Fruit fly (Drosophila melanogaster) whole organism, wandering third instar larva: ENCODE results near the gene CG34299.

ENCODE experiments used
- Abd-B ChIP-seq: fragments of >200 bp; optimal IDR thresholded peaks from 2 replicates; lab custom pipeline; 2017; ENCODE audit warnings: missing biosample characterization, missing genetic modification characterization
- CG32264 ChIP-seq: fragments of 200-800 bp; sonication (Bioruptor generic); optimal IDR thresholded peaks from 2 replicates; lab custom pipeline; 2016; ENCODE audit warnings: missing biosample characterization, missing genetic modification characterization
- CG9705 ChIP-seq: fragments of 200-800 bp; sonication (Bioruptor generic); optimal IDR thresholded peaks from 2 replicates; lab custom pipeline; 2018; ENCODE audit warnings: missing biosample characterization, mild to moderate bottlenecking, missing genetic modification characterization
- CrebA ChIP-seq: fragments of 200-800 bp; sonication (Bioruptor generic); optimal IDR thresholded peaks from 2 replicates; lab custom pipeline; 2016; ENCODE audit warnings: missing biosample characterization, mild to moderate bottlenecking, missing genetic modification characterization, borderline replicate concordance
- Dfd ChIP-seq: fragments of >200 bp; optimal IDR thresholded peaks from 2 replicates; lab custom pipeline; 2017; ENCODE audit warnings: missing biosample characterization, missing genetic modification characterization
- Dif ChIP-seq: fragments of 200-275, 200-300 bp; sonication (Bioruptor generic); optimal IDR thresholded peaks from 2 replicates; lab custom pipeline; 2018; ENCODE audit warnings: missing biosample characterization, missing genetic modification characterization; ENCODE audit not compliant: partially characterized antibody
- GATAd ChIP-seq: sonication (Bioruptor generic); optimal IDR thresholded peaks from 2 replicates; lab custom pipeline; 2016; ENCODE audit warnings: missing biosample characterization, missing genetic modification characterization
- HLH106 ChIP-seq: fragments of 200-800 bp; optimal IDR thresholded peaks from 3 replicates; lab custom pipeline; 2019; ENCODE audit warnings: missing biosample characterization, mild to moderate bottlenecking, missing genetic modification characterization, moderate library complexity
- Hnf4 ChIP-seq: fragments of 200-800 bp; sonication (Bioruptor generic); optimal IDR thresholded peaks from 2 replicates; lab custom pipeline; 2016; ENCODE audit warnings: missing biosample characterization, mild to moderate bottlenecking, missing genetic modification characterization
- Hr78 ChIP-seq: fragments of >200 bp; optimal IDR thresholded peaks from 2 replicates; lab custom pipeline; 2017; ENCODE audit warnings: missing biosample characterization, missing genetic modification characterization
- Hr83 ChIP-seq: fragments of 200-300 bp; sonication (Bioruptor generic); optimal IDR thresholded peaks from 2 replicates; lab custom pipeline; 2016; ENCODE audit warnings: missing biosample characterization, mild to moderate bottlenecking, missing genetic modification characterization, moderate library complexity; ENCODE audit not compliant: poor library complexity, severe bottlenecking
- Jra ChIP-seq: sonication (Bioruptor generic); optimal IDR thresholded peaks from 2 replicates; lab custom pipeline; 2016; ENCODE audit warnings: missing biosample characterization, missing genetic modification characterization
- Mio ChIP-seq: sonication (Bioruptor generic); optimal IDR thresholded peaks from 2 replicates; lab custom pipeline; 2016; ENCODE audit warnings: missing biosample characterization, missing genetic modification characterization
- Myc ChIP-seq: fragments of >200 bp; optimal IDR thresholded peaks from 2 replicates; lab custom pipeline; 2017
- N ChIP-seq: fragments of >200 bp; optimal IDR thresholded peaks from 2 replicates; lab custom pipeline; 2018; ENCODE audit warnings: missing biosample characterization, missing external identifiers, missing genetic modification characterization
- OdsH ChIP-seq: fragments of 200-800 bp; sonication (Bioruptor generic); optimal IDR thresholded peaks from 2 replicates; lab custom pipeline; 2016; ENCODE audit warnings: missing biosample characterization, mild to moderate bottlenecking, missing genetic modification characterization
- Rel ChIP-seq, 2 experiments: fragments of 200-800 bp; sonication (Bioruptor generic) in 1 of 2; optimal IDR thresholded peaks; 2 replicates in 1 of 2; 3 replicates in 1 of 2; lab custom pipeline; 2016 to 2019; ENCODE audit warnings: mild to moderate bottlenecking in 2 of 2, missing biosample characterization in 2 of 2, missing genetic modification characterization in 2 of 2, moderate library complexity in 1 of 2
- Sp1 ChIP-seq: fragments of 200-800 bp; sonication (Bioruptor generic); optimal IDR thresholded peaks from 3 replicates; lab custom pipeline; 2019; ENCODE audit warnings: missing biosample characterization, mild to moderate bottlenecking, missing genetic modification characterization, moderate library complexity
- Vsx2 ChIP-seq: fragments of 200-300, 225-300 bp; sonication (Bioruptor generic); optimal IDR thresholded peaks from 2 replicates; lab custom pipeline; 2018; ENCODE audit warnings: missing biosample characterization, missing genetic modification characterization; ENCODE audit not compliant: partially characterized antibody
- br ChIP-seq: fragments of 200-800 bp; sonication (Bioruptor generic); optimal IDR thresholded peaks from 2 replicates; lab custom pipeline; 2016; ENCODE audit warnings: missing biosample characterization, missing genetic modification characterization
- brk ChIP-seq: fragments of 200-800 bp; sonication (Bioruptor generic); optimal IDR thresholded peaks from 2 replicates; lab custom pipeline; 2016; ENCODE audit warnings: missing biosample characterization, mild to moderate bottlenecking, missing genetic modification characterization
- dl ChIP-seq, 2 experiments: fragments of 175-275, 200-275 bp in 1 of 2; fragments of 200-275 bp in 1 of 2; sonication (Bioruptor generic); optimal IDR thresholded peaks; lab custom pipeline; 2018; ENCODE audit warnings: mild to moderate bottlenecking in 2 of 2, missing biosample characterization in 2 of 2, missing genetic modification characterization in 2 of 2, moderate library complexity in 2 of 2; ENCODE audit not compliant: partially characterized antibody in 2 of 2, insufficient read depth in 1 of 2
- dmrt93B ChIP-seq: fragments of 200-800 bp; sonication (Bioruptor generic); optimal IDR thresholded peaks from 2 replicates; lab custom pipeline; 2018; ENCODE audit warnings: missing biosample characterization, mild to moderate bottlenecking, missing genetic modification characterization
- dsf ChIP-seq: sonication (Bioruptor generic); optimal IDR thresholded peaks from 2 replicates; lab custom pipeline; 2016; ENCODE audit warnings: missing biosample characterization, missing genetic modification characterization, borderline replicate concordance
- ey ChIP-seq: fragments of 200-800 bp; sonication (Bioruptor generic); optimal IDR thresholded peaks from 2 replicates; lab custom pipeline; 2016; ENCODE audit warnings: missing biosample characterization, missing genetic modification characterization
- foxo ChIP-seq, 2 experiments: fragments of 200-800 bp; sonication (Bioruptor generic); optimal IDR thresholded peaks; 2 replicates in 1 of 2; 3 replicates in 1 of 2; lab custom pipeline; 2016 to 2017; ENCODE audit warnings: missing biosample characterization in 2 of 2, missing genetic modification characterization in 2 of 2
- fru ChIP-seq: fragments of 200-800 bp; sonication (Bioruptor generic); optimal IDR thresholded peaks from 3 replicates; lab custom pipeline; 2016; ENCODE audit warnings: missing biosample characterization, mild to moderate bottlenecking, missing genetic modification characterization
- h ChIP-seq: fragments of 200-800 bp; sonication (Bioruptor generic); optimal IDR thresholded peaks from 3 replicates; lab custom pipeline; 2016; ENCODE audit warnings: missing biosample characterization, mild to moderate bottlenecking, missing genetic modification characterization
- jim ChIP-seq: fragments of 175-275, 200-325 bp; sonication (Bioruptor generic); optimal IDR thresholded peaks from 2 replicates; lab custom pipeline; 2016; ENCODE audit warnings: missing biosample characterization, mild to moderate bottlenecking, missing genetic modification characterization
- lola ChIP-seq: fragments of >200 bp; optimal IDR thresholded peaks from 2 replicates; lab custom pipeline; 2017; ENCODE audit warnings: missing biosample characterization, missing genetic modification characterization
- pan ChIP-seq: fragments of >200 bp; optimal IDR thresholded peaks from 2 replicates; lab custom pipeline; 2017
- psq ChIP-seq: fragments of 200-800 bp; sonication (Bioruptor generic); optimal IDR thresholded peaks from 3 replicates; lab custom pipeline; 2017; ENCODE audit warnings: missing biosample characterization, mild to moderate bottlenecking, missing genetic modification characterization, moderate library complexity
- rgr ChIP-seq: fragments of 200-800 bp; sonication (Bioruptor generic); optimal IDR thresholded peaks from 3 replicates; lab custom pipeline; 2016; ENCODE audit warnings: missing biosample characterization, mild to moderate bottlenecking, missing genetic modification characterization
- sage ChIP-seq: fragments of 200-800 bp; sonication (Bioruptor generic); optimal IDR thresholded peaks from 2 replicates; lab custom pipeline; 2016; ENCODE audit warnings: missing biosample characterization, mild to moderate bottlenecking, missing genetic modification characterization
- sv ChIP-seq: fragments of 200-800 bp; sonication (Bioruptor generic); optimal IDR thresholded peaks from 3 replicates; lab custom pipeline; 2016; ENCODE audit warnings: missing biosample characterization, missing genetic modification characterization
- tai ChIP-seq: sonication (Bioruptor generic); optimal IDR thresholded peaks from 2 replicates; lab custom pipeline; 2016; ENCODE audit warnings: missing biosample characterization, missing genetic modification characterization
- usp ChIP-seq: fragments of >200 bp; optimal IDR thresholded peaks from 2 replicates; lab custom pipeline; 2017; ENCODE audit warnings: missing biosample characterization, missing genetic modification characterization
- woc ChIP-seq: sonication (Bioruptor generic); optimal IDR thresholded peaks from 2 replicates; lab custom pipeline; 2016; ENCODE audit warnings: missing biosample characterization, mild to moderate bottlenecking, missing genetic modification characterization

The CG34299 gene

dm6 chr3R:30280312-30280711 lies 30.9 kb downstream of the CG34299 start:
- TF ChIP-seq CrebA = no peak
- TF ChIP-seq Jra (GFP tag; lab: Kevin White, UChicago) = no peak
- TF ChIP-seq sv (GFP tag; lab: Kevin White, UChicago) = no peak
- no peak for TF ChIP-seq jim
- no peak for TF ChIP-seq Hr78 (GFP tag; lab: Kevin White, UChicago)
- peak; percentile 71 for TF ChIP-seq HLH106 (tag; lab: Kevin White, UChicago)
- TF ChIP-seq CG32264 (GFP tag; lab: Kevin White, UChicago) = peak; percentile 63
- peak; percentile 73 for TF ChIP-seq ey (GFP tag; lab: Kevin White, UChicago)
- TF ChIP-seq Hnf4 = peak; percentile 61
- TF ChIP-seq Mio (GFP tag; lab: Kevin White, UChicago) = peak; percentile 4
- no peak for TF ChIP-seq CG9705 (GFP tag; lab: Kevin White, UChicago)
- TF ChIP-seq dl (GFP tag; optimal IDR thresholded peaks at IDR 0.05; lab: Kevin White, UChicago; ENCODE audit: insufficient read depth in 1 of 2, partially characterized antibody in 2 of 2) = no peak
- TF ChIP-seq Sp1 = peak; percentile 59
- TF ChIP-seq foxo (GFP tag; optimal IDR thresholded peaks at IDR 0.05; lab: Kevin White, UChicago) = peak; percentile 63 to 89
- no peak for TF ChIP-seq N (GFP tag; lab: Kevin White, UChicago)
- no peak for TF ChIP-seq Rel (GFP tag; optimal IDR thresholded peaks at IDR 0.05; lab: Kevin White, UChicago)
- peak; percentile 3 for TF ChIP-seq Rel (tag; optimal IDR thresholded peaks at IDR 0.05; lab: Kevin White, UChicago)
- TF ChIP-seq h (GFP tag; lab: Kevin White, UChicago) = peak; percentile 84
- TF ChIP-seq dsf (GFP tag; lab: Kevin White, UChicago) = no peak
- no peak for TF ChIP-seq usp (GFP tag; lab: Kevin White, UChicago)
- no peak for TF ChIP-seq Abd-B (GFP tag; lab: Kevin White, UChicago)
- TF ChIP-seq fru (GFP tag; lab: Kevin White, UChicago) = peak; percentile 85
- TF ChIP-seq lola (GFP tag; lab: Kevin White, UChicago) = no peak
- TF ChIP-seq Vsx2 (GFP tag; lab: Kevin White, UChicago) = no peak
- TF ChIP-seq sage = peak; percentile 52
- TF ChIP-seq rgr (GFP tag; lab: Kevin White, UChicago) = peak; percentile 82
- peak; percentile 85 for TF ChIP-seq br
- TF ChIP-seq OdsH (GFP tag; lab: Kevin White, UChicago) = peak; percentile 68
- TF ChIP-seq tai (GFP tag; lab: Kevin White, UChicago) = peak; percentile 16
- TF ChIP-seq Myc (lab: Kevin White, UChicago) = no peak
- TF ChIP-seq woc (GFP tag; lab: Kevin White, UChicago) = peak; percentile 30
- TF ChIP-seq psq (GFP tag; lab: Kevin White, UChicago) = peak; percentile 56
- TF ChIP-seq dmrt93B (GFP tag; lab: Kevin White, UChicago) = peak; percentile 72
- no peak for TF ChIP-seq Dfd
- TF ChIP-seq Hr83 (GFP tag; lab: Kevin White, UChicago) = no peak
- no peak for TF ChIP-seq GATAd
- TF ChIP-seq pan (lab: Kevin White, UChicago) = no peak
- TF ChIP-seq Dif = no peak
- TF ChIP-seq brk (GFP tag; lab: Kevin White, UChicago) = no peak

dm6 chr3R:30281345-30282133 lies 32.2 kb downstream of the CG34299 start:
- peak; percentile 33 to 85 for TF ChIP-seq foxo (GFP tag; optimal IDR thresholded peaks at IDR 0.05; lab: Kevin White, UChicago)
- peak; percentile 71 for TF ChIP-seq br
- TF ChIP-seq psq (GFP tag; lab: Kevin White, UChicago) = peak; percentile 87
- TF ChIP-seq Hr78 (GFP tag; lab: Kevin White, UChicago) = no peak
- TF ChIP-seq Rel (GFP tag; optimal IDR thresholded peaks at IDR 0.05; lab: Kevin White, UChicago) = peak; percentile 19
- peak; percentile 61 for TF ChIP-seq Rel (tag; optimal IDR thresholded peaks at IDR 0.05; lab: Kevin White, UChicago)
- TF ChIP-seq CG32264 (GFP tag; lab: Kevin White, UChicago) = peak; percentile 62
- no peak for TF ChIP-seq jim
- peak; percentile 35 for TF ChIP-seq dmrt93B (GFP tag; lab: Kevin White, UChicago)
- peak; percentile 75 for TF ChIP-seq HLH106 (tag; lab: Kevin White, UChicago)
- peak; percentile 81 for TF ChIP-seq woc (GFP tag; lab: Kevin White, UChicago)
- peak; percentile 73 for TF ChIP-seq CrebA
- peak; percentile 79 for TF ChIP-seq h (GFP tag; lab: Kevin White, UChicago)
- peak; percentile 77 for TF ChIP-seq Sp1
- peak; percentile 84 for TF ChIP-seq rgr (GFP tag; lab: Kevin White, UChicago)
- TF ChIP-seq tai (GFP tag; lab: Kevin White, UChicago) = peak; percentile 64
- no peak for TF ChIP-seq Dif
- TF ChIP-seq Jra (GFP tag; lab: Kevin White, UChicago) = no peak
- TF ChIP-seq CG9705 (GFP tag; lab: Kevin White, UChicago) = no peak
- peak; percentile 80 for TF ChIP-seq OdsH (GFP tag; lab: Kevin White, UChicago)
- TF ChIP-seq dsf (GFP tag; lab: Kevin White, UChicago) = peak; percentile 27
- TF ChIP-seq sage = peak; percentile 73
- peak; percentile 79 for TF ChIP-seq brk (GFP tag; lab: Kevin White, UChicago)
- peak; percentile 68 for TF ChIP-seq Hnf4
- peak; percentile 82 for TF ChIP-seq fru (GFP tag; lab: Kevin White, UChicago)
- peak; percentile 87 for TF ChIP-seq ey (GFP tag; lab: Kevin White, UChicago)
